Worm (Caenorhabditis elegans): ENCODE results near the gene asb-2.
A peak's percentile ranks its signal among the peaks of the same experiment; 100 is the strongest.

The asb-2 gene

DNA sequence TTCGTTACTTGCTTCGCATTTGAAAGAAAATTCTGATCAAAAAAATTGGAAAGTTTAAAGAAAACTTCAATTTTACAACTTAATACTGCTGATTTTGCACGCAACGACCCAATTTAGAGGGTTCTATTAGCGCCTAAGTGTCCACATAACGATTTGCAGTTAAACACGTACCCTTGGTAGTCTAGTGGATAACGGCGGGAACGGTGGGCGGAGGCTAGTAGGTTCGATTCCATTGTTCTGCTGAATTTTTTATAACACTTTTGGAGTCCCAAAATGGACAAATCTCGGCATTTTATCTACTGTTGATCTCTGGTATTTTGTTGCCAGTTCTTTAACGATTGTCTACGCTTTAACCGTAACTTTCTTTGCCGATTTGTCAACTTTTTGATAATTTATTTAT lies 16.5 kb upstream of the asb-2 start:
- TF ChIP-seq ztf-11 (tag; optimal IDR thresholded peaks at IDR 0.05) (no peak), nhr-237 (tag; optimal IDR thresholded peaks at IDR 0.05) (no peak), lsy-2 (tag; optimal IDR thresholded peaks at IDR 0.05) (no peak), mbf-1 (tag; optimal IDR thresholded peaks at IDR 0.05) (no peak)

ce11 chrX:4453820-4454219 lies 15.7 kb upstream of the asb-2 start, which contains the start of gene F02E8.4:
Gene F02E8.4, plus strand, starts transcription at chrX:4454120.
- TF ChIP-seq Y55F3AM.14 (GFP tag; optimal IDR thresholded peaks at IDR 0.05) (no peak), skn-1 (tag; optimal IDR thresholded peaks at IDR 0.05) (no peak), zag-1 (tag; optimal IDR thresholded peaks at IDR 0.05) (no peak), nhr-21 (tag; optimal IDR thresholded peaks at IDR 0.05) (no peak), unc-62 (GFP tag; optimal IDR thresholded peaks at IDR 0.05) (no peak), egl-27 (tag; optimal IDR thresholded peaks at IDR 0.05) (no peak), aly-2 (tag; optimal IDR thresholded peaks at IDR 0.05) (no peak), ztf-4 (tag; optimal IDR thresholded peaks at IDR 0.05) (no peak), mbf-1 (tag; optimal IDR thresholded peaks at IDR 0.05) (no peak), R02D3.7 (tag; optimal IDR thresholded peaks at IDR 0.05) (no peak), nhr-6 (tag; optimal IDR thresholded peaks at IDR 0.05) (no peak), sem-4 (tag; optimal IDR thresholded peaks at IDR 0.05) (no peak), ceh-82 (tag; optimal IDR thresholded peaks at IDR 0.05) (no peak), lsy-2 (tag; optimal IDR thresholded peaks at IDR 0.05) (no peak), crh-2 (tag; optimal IDR thresholded peaks at IDR 0.05) (no peak), C34F6.9 (tag; optimal IDR thresholded peaks at IDR 0.05) (no peak)

- TF ChIP-seq ztf-1 (GFP tag; conservative IDR thresholded peaks at IDR 0.05): no peak
- no peak for TF ChIP-seq nhr-23 (tag; optimal IDR thresholded peaks at IDR 0.05)
- TF ChIP-seq nhr-6 (tag; optimal IDR thresholded peaks at IDR 0.05): no peak
- TF ChIP-seq unc-62 (GFP tag; optimal IDR thresholded peaks at IDR 0.05): no peak
- TF ChIP-seq elt-3 (tag; optimal IDR thresholded peaks at IDR 0.05): no peak
- no peak for TF ChIP-seq egl-27 (tag; optimal IDR thresholded peaks at IDR 0.05)
- peak; percentile 53 for TF ChIP-seq sma-9 (GFP tag; optimal IDR thresholded peaks at IDR 0.05)
- no peak for TF ChIP-seq sma-9 (tag; optimal IDR thresholded peaks at IDR 0.05)
- peak; percentile 25 for TF ChIP-seq nhr-21 (tag; optimal IDR thresholded peaks at IDR 0.05)
- no peak for TF ChIP-seq snpc-4 (tag; optimal IDR thresholded peaks at IDR 0.05)
- TF ChIP-seq ceh-82 (tag; optimal IDR thresholded peaks at IDR 0.05): peak; percentile 18
- no peak for TF ChIP-seq dmd-4 (tag; optimal IDR thresholded peaks at IDR 0.05)
- no peak for TF ChIP-seq unc-39 (tag; optimal IDR thresholded peaks at IDR 0.05)
- TF ChIP-seq F13H6.1 (tag; optimal IDR thresholded peaks at IDR 0.05): peak; percentile 56
- TF ChIP-seq fos-1 (tag; optimal IDR thresholded peaks at IDR 0.05): peak; percentile 35
- no peak for TF ChIP-seq nhr-10 (tag; optimal IDR thresholded peaks at IDR 0.05)
- no peak for TF ChIP-seq sem-4 (tag; optimal IDR thresholded peaks at IDR 0.05)
- peak; percentile 68 for TF ChIP-seq crh-2 (tag; optimal IDR thresholded peaks at IDR 0.05)
- peak; percentile 37 for TF ChIP-seq R02D3.7 (tag; optimal IDR thresholded peaks at IDR 0.05)
- no peak for TF ChIP-seq sma-3 (GFP tag; optimal IDR thresholded peaks at IDR 0.05)
- TF ChIP-seq nhr-11 (tag; optimal IDR thresholded peaks at IDR 0.05): no peak
- peak; percentile 49 for TF ChIP-seq mab-5 (tag; optimal IDR thresholded peaks at IDR 0.05)
- TF ChIP-seq lin-11 (tag; optimal IDR thresholded peaks at IDR 0.05): peak; percentile 74
- peak; percentile 4 for TF ChIP-seq ceh-16 (tag; optimal IDR thresholded peaks at IDR 0.05)
- peak; percentile 60 for TF ChIP-seq lin-13 (GFP tag; optimal IDR thresholded peaks at IDR 0.05)
- no peak for TF ChIP-seq elt-1 (tag; optimal IDR thresholded peaks at IDR 0.05)
- no peak for TF ChIP-seq aly-2 (tag; optimal IDR thresholded peaks at IDR 0.05)
- peak; percentile 86 for TF ChIP-seq unc-55 (GFP tag; optimal IDR thresholded peaks at IDR 0.05)
- TF ChIP-seq nhr-129 (tag; optimal IDR thresholded peaks at IDR 0.05): peak; percentile 65
- TF ChIP-seq mdl-1 (tag; optimal IDR thresholded peaks at IDR 0.05): peak; percentile 1 to 3
- TF ChIP-seq nhr-25 (tag; optimal IDR thresholded peaks at IDR 0.05): no peak
- no peak for TF ChIP-seq skn-1 (tag; optimal IDR thresholded peaks at IDR 0.05)
- TF ChIP-seq ZK546.5 (tag; optimal IDR thresholded peaks at IDR 0.05): no peak
- no peak for TF ChIP-seq nhr-77 (tag; optimal IDR thresholded peaks at IDR 0.05)
- no peak for TF ChIP-seq ama-1 (optimal IDR thresholded peaks at IDR 0.05)
- peak; percentile 56 for TF ChIP-seq C34F6.9 (tag; optimal IDR thresholded peaks at IDR 0.05)
- peak in 1 of 2 experiments; percentile 49 for TF ChIP-seq lsy-2 (tag; optimal IDR thresholded peaks at IDR 0.05)
- TF ChIP-seq nhr-237 (tag; optimal IDR thresholded peaks at IDR 0.05): no peak
Observed at ce11 chrX:4457853-4458322, 11.7 kb upstream of the asb-2 start, which contains the start of gene aps-2. Gene aps-2, plus strand, starts transcription at chrX:4458272.
